Fruit fly (Drosophila melanogaster) whole organism, embryonic: ENCODE data around the gene SCCRO4.

ENCODE experiments used
- Abd-B ChIP-seq: fragments of 200-800 bp; sonication (Bioruptor generic); optimal IDR thresholded peaks from 2 replicates; lab custom pipeline; 2018; ENCODE audit warnings: missing biosample characterization, mild to moderate bottlenecking, missing genetic modification characterization, moderate library complexity
- CG12942 ChIP-seq: fragments of 200-800 bp; sonication (Bioruptor generic); optimal IDR thresholded peaks from 3 replicates; lab custom pipeline; 2016; ENCODE audit warnings: missing biosample characterization, missing genetic modification characterization
- CG14441 ChIP-seq: fragments of 200-800 bp; sonication (Bioruptor generic); IDR thresholded peaks from 2 replicates; pipeline ENCODE4 v1.3.6; 2022; ENCODE audit warnings: missing biosample characterization, missing genetic modification characterization
- CG31224 ChIP-seq: fragments of 200-800 bp; sonication (Bioruptor generic); IDR thresholded peaks from 2 replicates; pipeline ENCODE4 v1.3.6; 2022; ENCODE audit warnings: missing biosample characterization, missing genetic modification characterization
- Lpt ChIP-seq: fragments of >200 bp; optimal IDR thresholded peaks from 2 replicates; lab custom pipeline; 2018; ENCODE audit warnings: missing biosample characterization, missing genetic modification characterization
- jigr1 ChIP-seq: fragments of 200-800 bp; sonication (Bioruptor generic); IDR thresholded peaks from 3 replicates; pipeline ENCODE4 v1.3.6; 2022; ENCODE audit warnings: missing biosample characterization, missing genetic modification characterization
- sens ChIP-seq: fragments of 200-800 bp; sonication (Bioruptor generic); peaks from one replicate; lab custom pipeline; 2016; ENCODE audit warnings: missing biosample characterization, missing genetic modification characterization
- slbo ChIP-seq: fragments of 200-800 bp; sonication (Bioruptor generic); IDR thresholded peaks from 2 replicates; pipeline ENCODE4 v1.3.6; 2022; ENCODE audit warnings: missing biosample characterization, missing genetic modification characterization
- toy ChIP-seq: fragments of 200-800 bp; sonication (Bioruptor generic); IDR thresholded peaks from 2 replicates; pipeline ENCODE4 v1.3.6; 2022; ENCODE audit warnings: missing biosample characterization, missing genetic modification characterization
- zen2 ChIP-seq: fragments of 200-800 bp; sonication (Bioruptor generic); IDR thresholded peaks from 3 replicates; pipeline ENCODE4 v1.3.6; 2022; ENCODE audit warnings: missing biosample characterization, missing genetic modification characterization; ENCODE audit not compliant: partially characterized antibody

DNA sequence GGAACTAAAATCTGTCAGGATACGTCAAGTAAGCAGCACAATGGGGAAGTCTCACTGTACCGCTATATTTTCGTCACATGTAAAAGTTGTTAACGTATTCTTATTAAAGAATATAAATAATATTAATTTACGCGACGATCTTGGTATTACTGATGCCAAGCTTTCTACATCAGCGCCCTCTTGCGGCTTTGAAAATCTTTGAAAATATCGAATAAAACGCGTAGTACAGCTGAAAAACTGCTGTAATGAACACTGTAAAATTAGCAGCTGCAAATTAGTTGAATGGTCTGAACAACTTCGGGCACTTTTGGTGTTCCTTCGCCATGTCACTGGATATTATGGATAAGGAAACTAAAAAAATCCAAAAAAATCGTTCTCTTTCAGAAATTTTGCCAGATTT lies 20.8 kb downstream of the SCCRO4 start:
- TF ChIP-seq CG12942 (GFP tag; lab: Kevin White, UChicago) (no peak), Lpt (GFP tag; lab: Kevin White, UChicago) (no peak), jigr1 (no peak), zen2 (GFP tag; lab: Robert Waterston, UW) (no peak), Abd-B (GFP tag; lab: Kevin White, UChicago) (no peak), CG31224 (no peak), toy (GFP tag; lab: Robert Waterston, UW) (no peak), slbo (GFP tag; lab: Robert Waterston, UW) (no peak), sens (GFP tag; lab: Kevin White, UChicago) (no peak), CG14441 (no peak)
